Worm (Caenorhabditis elegans): ENCODE measurements around the gene lin-23.

lin-23 gene

DNA sequence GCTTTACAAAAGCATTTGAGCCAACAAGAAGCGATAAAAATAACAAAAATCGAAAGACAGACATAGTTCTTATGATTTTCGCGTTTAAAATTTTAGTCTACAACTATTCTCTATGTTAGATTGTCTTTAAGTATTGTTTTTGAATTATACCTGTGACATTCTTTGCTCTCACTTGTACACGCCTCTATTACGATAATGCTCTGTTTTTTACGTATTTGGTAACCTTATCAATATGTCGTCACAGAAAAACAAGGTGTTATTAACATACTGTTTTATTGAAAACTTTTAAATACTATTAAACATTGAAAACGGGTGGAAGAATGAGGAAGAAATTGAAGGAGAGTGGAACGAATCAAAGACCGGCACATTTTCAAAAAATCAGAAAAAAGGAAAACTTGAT, 36.2 kb downstream of the lin-23 start, which contains the start of gene spp-11:
spp-11 (minus strand) TSS at position 101 of the 400 bp plus-strand sequence.
- TF ChIP-seq mxl-1 (tag; optimal IDR thresholded peaks at IDR 0.05) (no peak), C17E4.6 (GFP tag; IDR thresholded peaks at IDR 0.05) (no peak), B0336.3 (GFP tag; IDR thresholded peaks at IDR 0.05) (no peak), let-607 (tag; optimal IDR thresholded peaks at IDR 0.05) (no peak), F10E7.11 (tag; optimal IDR thresholded peaks at IDR 0.05) (no peak), sdz-38 (tag; optimal IDR thresholded peaks at IDR 0.05) (no peak), efl-1 (GFP tag; optimal IDR thresholded peaks at IDR 0.05) (no peak), akir-1 (GFP tag; optimal IDR thresholded peaks at IDR 0.05) (no peak)

ce11 chrII:6409098-6409497, 38.0 kb downstream of the lin-23 start:
- no peak for TF ChIP-seq F37B4.10 (GFP tag; IDR thresholded peaks at IDR 0.05)
- TF ChIP-seq egrh-3 (GFP tag; IDR thresholded peaks at IDR 0.05): no peak
- no peak for TF ChIP-seq egl-44 (GFP tag; IDR thresholded peaks at IDR 0.05)
- no peak for TF ChIP-seq ceh-79 (tag; optimal IDR thresholded peaks at IDR 0.05)
- no peak for TF ChIP-seq mxl-1 (tag; optimal IDR thresholded peaks at IDR 0.05)
- TF ChIP-seq F49E8.2 (tag; optimal IDR thresholded peaks at IDR 0.05; ENCODE audit: insufficient read depth): no peak
- no peak for TF ChIP-seq T07F8.4 (tag; optimal IDR thresholded peaks at IDR 0.05)

DNA sequence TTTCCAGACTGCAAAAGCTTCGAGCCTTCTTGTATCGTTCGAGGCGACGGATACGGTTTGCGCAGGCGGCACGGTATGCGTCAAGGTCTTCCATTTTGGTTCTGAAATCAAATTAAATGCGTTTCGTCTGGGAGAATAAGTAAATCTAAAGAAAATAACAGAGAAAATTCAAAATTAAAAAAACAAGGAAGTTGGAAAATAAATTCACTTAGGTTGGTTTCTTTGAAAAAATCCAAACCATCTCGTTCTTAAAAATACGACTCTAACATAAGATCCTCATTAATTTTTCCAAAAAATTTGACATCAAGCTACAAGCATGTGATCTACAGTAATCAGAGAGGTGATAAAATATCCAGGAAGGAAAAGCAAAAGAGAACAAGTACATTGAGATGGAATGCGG, 39.1 kb downstream of the lin-23 start, which contains the start of gene T25D10.4:
T25D10.4 (minus strand) TSS at position 101 of the 400 bp plus-strand sequence.
- TF ChIP-seq snpc-4 (GFP tag; optimal IDR thresholded peaks at IDR 0.05) (no peak), snpc-4 (tag; optimal IDR thresholded peaks at IDR 0.05) (no peak), F37B4.10 (GFP tag; IDR thresholded peaks at IDR 0.05) (no peak), K12H6.12 (tag; optimal IDR thresholded peaks at IDR 0.05) (no peak), Y79H2A.3 (GFP tag; conservative IDR thresholded peaks at IDR 0.05) (no peak), madf-3 (GFP tag; IDR thresholded peaks at IDR 0.05) (no peak), bed-1 (GFP tag; IDR thresholded peaks at IDR 0.05) (no peak), fkh-3 (tag; optimal IDR thresholded peaks at IDR 0.05) (no peak), B0261.1 (tag; optimal IDR thresholded peaks at IDR 0.05) (no peak), mxl-1 (tag; optimal IDR thresholded peaks at IDR 0.05) (no peak), nhr-27 (tag; optimal IDR thresholded peaks at IDR 0.05) (no peak), F23B12.7 (tag; optimal IDR thresholded peaks at IDR 0.05; ENCODE audit: insufficient read depth) (no peak), die-1 (tag; optimal IDR thresholded peaks at IDR 0.05) (no peak), F22D6.2 (tag; optimal IDR thresholded peaks at IDR 0.05) (no peak), sptf-2 (GFP tag; optimal IDR thresholded peaks at IDR 0.05) (no peak), ztf-28 (GFP tag; IDR thresholded peaks at IDR 0.05) (no peak), lag-1 (GFP tag; IDR thresholded peaks at IDR 0.05) (no peak)

DNA sequence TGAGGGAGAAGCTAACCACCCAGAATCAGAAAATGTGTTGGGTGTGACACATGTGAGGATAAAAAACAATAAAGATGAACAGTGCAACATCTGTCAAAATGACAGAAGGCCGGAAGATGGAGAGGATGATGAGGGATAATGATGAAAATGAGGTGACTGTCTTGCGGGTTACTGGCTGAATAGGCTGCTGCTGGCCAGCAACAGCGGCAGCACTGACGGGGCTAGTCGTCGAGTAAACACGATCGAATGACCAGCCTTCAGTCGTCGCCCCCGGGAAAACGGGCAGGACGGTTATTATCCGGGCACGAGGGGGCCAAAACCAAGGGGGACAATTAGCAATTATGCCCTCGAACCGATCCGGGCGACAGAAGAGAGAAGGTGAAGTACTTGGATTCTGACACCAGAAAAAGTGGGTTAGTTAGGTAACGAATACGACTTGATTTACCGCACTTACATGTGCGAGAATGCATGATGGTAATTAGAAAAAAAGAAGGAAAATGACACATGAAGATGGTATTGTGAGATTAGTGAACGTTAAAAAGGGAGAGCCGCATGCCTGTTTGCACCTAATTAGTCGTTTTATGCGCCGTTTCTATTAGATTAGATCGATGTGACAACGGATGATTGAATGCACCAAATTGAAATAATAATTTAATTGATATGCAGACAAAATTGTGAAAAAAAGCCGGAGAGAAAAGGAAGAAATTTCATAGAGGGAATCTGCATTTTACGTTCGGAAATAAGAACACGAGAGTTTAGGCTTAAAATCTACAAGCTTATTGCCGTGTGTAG, 40.8 kb downstream of the lin-23 start:
- no peak for TF ChIP-seq hrde-1 (tag; optimal IDR thresholded peaks at IDR 0.05; ENCODE audit: borderline replicate concordance)
- peak; percentile 72 for TF ChIP-seq zfh-2 (GFP tag; conservative IDR thresholded peaks at IDR 0.05)
- TF ChIP-seq egrh-3 (GFP tag; IDR thresholded peaks at IDR 0.05): 0 out of 2 replicates have a peak, but pooled peaks have one; percentile 11

ce11 chrII:6413788-6414187, 42.7 kb downstream of the lin-23 start:
- TF ChIP-seq attf-6 (GFP tag; IDR thresholded peaks at IDR 0.05) (no peak), C17E4.6 (GFP tag; IDR thresholded peaks at IDR 0.05) (no peak), cebp-1 (GFP tag; IDR thresholded peaks at IDR 0.05) (no peak), cebp-1 (tag; optimal IDR thresholded peaks at IDR 0.05) (peak; percentile 16), fkh-3 (tag; optimal IDR thresholded peaks at IDR 0.05) (no peak), dox-1 (GFP tag; IDR thresholded peaks at IDR 0.05) (peak; percentile 31; the same call in 1 of the 2 replicates), cebp-2 (GFP tag; IDR thresholded peaks at IDR 0.05) (no peak), Y95B8A.8 (GFP tag; IDR thresholded peaks at IDR 0.05) (no peak), F23B12.7 (tag; optimal IDR thresholded peaks at IDR 0.05; ENCODE audit: insufficient read depth) (peak; percentile 57), unc-130 (GFP tag; optimal IDR thresholded peaks at IDR 0.05) (no peak), sdz-38 (tag; optimal IDR thresholded peaks at IDR 0.05) (no peak), hrde-1 (tag; optimal IDR thresholded peaks at IDR 0.05; ENCODE audit: borderline replicate concordance) (no peak), unc-62 (GFP tag; optimal IDR thresholded peaks at IDR 0.05) (peak; percentile 33), lin-40 (tag; optimal IDR thresholded peaks at IDR 0.05) (peak; percentile 12), atf-7 (tag; optimal IDR thresholded peaks at IDR 0.05) (no peak)

Measured in whole organism, young adult.